Fruit fly (Drosophila melanogaster) whole organism, adult: Measurements from ENCODE around the gene RpL30.

Experiments used
- Clk ChIP-seq: fragments of 200-800 bp; sonication (Bioruptor generic); optimal IDR thresholded peaks from 2 replicates; lab custom pipeline; 2017; ENCODE audit warnings: missing biosample characterization, missing genetic modification characterization
- Crg-1 ChIP-seq: fragments of 200-800 bp; sonication (Bioruptor generic); optimal IDR thresholded peaks from 2 replicates; lab custom pipeline; 2016; ENCODE audit warnings: missing biosample characterization, missing genetic modification characterization
- Hr96 ChIP-seq: fragments of 200-800 bp; sonication (Bioruptor generic); optimal IDR thresholded peaks from 2 replicates; lab custom pipeline; 2016; ENCODE audit warnings: missing biosample characterization, missing genetic modification characterization
- bab1 ChIP-seq: fragments of 200-800 bp; sonication (Bioruptor generic); optimal IDR thresholded peaks from 3 replicates; lab custom pipeline; 2019; ENCODE audit warnings: missing biosample characterization, mild to moderate bottlenecking, missing genetic modification characterization, moderate library complexity
- kay ChIP-seq: fragments of 200-800 bp; sonication (Bioruptor generic); peaks from one replicate; lab custom pipeline; 2016; ENCODE audit warnings: missing biosample characterization, missing genetic modification characterization, borderline replicate concordance
- ovo ChIP-seq: fragments of 200-800 bp; sonication (Bioruptor generic); optimal IDR thresholded peaks from 2 replicates; lab custom pipeline; 2016; ENCODE audit warnings: missing biosample characterization, missing genetic modification characterization
- tj ChIP-seq: fragments of 200-800 bp; sonication (Bioruptor generic); optimal IDR thresholded peaks from 3 replicates; lab custom pipeline; 2017; ENCODE audit warnings: missing biosample characterization, mild to moderate bottlenecking, missing genetic modification characterization, moderate library complexity

- TF ChIP-seq tj (GFP tag; lab: Kevin White, UChicago) (no peak), Clk (no peak), bab1 (GFP tag; lab: Kevin White, UChicago) (no peak), kay (GFP tag; lab: Kevin White, UChicago) (no peak), ovo (GFP tag; lab: Kevin White, UChicago) (no peak), Hr96 (GFP tag; lab: Kevin White, UChicago) (no peak), Crg-1 (GFP tag; lab: Kevin White, UChicago) (no peak)
These were observed 28.3 kb upstream of the RpL30 start for dm6 chr2L:19037455-19037854.
